Worm (Caenorhabditis elegans) whole organism, L2 larva: ENCODE data around the gene F29A7.6.

Source experiments
- R02D3.7 ChIP-seq: fragments of 150-350 bp; optimal IDR thresholded peaks from 2 replicates; lab custom pipeline; 2014; ENCODE audit warnings: missing biosample characterization, missing genetic modification characterization
- aly-2 ChIP-seq: fragments of 150-350 bp; optimal IDR thresholded peaks from 2 replicates; lab custom pipeline; 2014; ENCODE audit warnings: missing biosample characterization, missing genetic modification characterization
- ama-1 ChIP-seq: fragments of 150-350 bp; optimal IDR thresholded peaks from 2 replicates; lab custom pipeline; 2018; ENCODE audit warnings: inconsistent platforms
- ceh-16 ChIP-seq: fragments of 150-350 bp; optimal IDR thresholded peaks from 2 replicates; lab custom pipeline; 2014; ENCODE audit warnings: missing biosample characterization, missing genetic modification characterization
- elt-1 ChIP-seq: fragments of 150-350 bp; optimal IDR thresholded peaks from 2 replicates; lab custom pipeline; 2014; ENCODE audit warnings: missing biosample characterization, missing genetic modification characterization
- elt-3 ChIP-seq: sonication (generic microtip); optimal IDR thresholded peaks from 2 replicates; lab custom pipeline; 2017; ENCODE audit warnings: missing biosample characterization, missing genetic modification characterization
- fos-1 ChIP-seq: fragments of 150-350 bp; optimal IDR thresholded peaks from 2 replicates; lab custom pipeline; 2014; ENCODE audit warnings: missing biosample characterization, missing genetic modification characterization
- lin-13 ChIP-seq: fragments of 150-350 bp; optimal IDR thresholded peaks from 2 replicates; lab custom pipeline; 2014; ENCODE audit warnings: missing biosample characterization, missing genetic modification reagents, missing genetic modification characterization
- lsy-2 ChIP-seq, 2 experiments: fragments of 150-350 bp in 1 of 2; sonication (generic microtip) in 1 of 2; optimal IDR thresholded peaks; 2 replicates each; lab custom pipeline; 2014 to 2017; ENCODE audit warnings: missing biosample characterization in 2 of 2, missing genetic modification characterization in 2 of 2
- mdl-1 ChIP-seq, 2 experiments: fragments of 150-350 bp in 1 of 2; sonication (generic microtip) in 1 of 2; optimal IDR thresholded peaks; 2 replicates each; lab custom pipeline; 2017; ENCODE audit warnings: missing biosample characterization in 2 of 2, missing genetic modification characterization in 2 of 2
- snpc-4 ChIP-seq: fragments of 150-350 bp; optimal IDR thresholded peaks from 2 replicates; lab custom pipeline; 2014; ENCODE audit warnings: missing biosample characterization, missing genetic modification characterization
- unc-39 ChIP-seq: fragments of 150-350 bp; optimal IDR thresholded peaks from 2 replicates; lab custom pipeline; 2014; ENCODE audit warnings: missing biosample characterization, missing genetic modification characterization
- unc-62 ChIP-seq: fragments of 150-350 bp; optimal IDR thresholded peaks from 2 replicates; lab custom pipeline; 2014; ENCODE audit warnings: missing biosample characterization, missing genetic modification reagents, missing genetic modification characterization

- no peak for TF ChIP-seq unc-39 (tag; lab: Kevin White, UChicago)
- no peak for TF ChIP-seq lin-13 (GFP tag; lab: Kevin White, UChicago)
- TF ChIP-seq ama-1: no peak
- TF ChIP-seq ceh-16 (tag; lab: Kevin White, UChicago): no peak
- no peak for TF ChIP-seq mdl-1 (tag; optimal IDR thresholded peaks at IDR 0.05; lab: Kevin White, UChicago)
- TF ChIP-seq fos-1 (tag; lab: Kevin White, UChicago): no peak
- no peak for TF ChIP-seq snpc-4 (tag; lab: Kevin White, UChicago)
- TF ChIP-seq lsy-2 (tag; optimal IDR thresholded peaks at IDR 0.05; lab: Kevin White, UChicago): no peak
- no peak for TF ChIP-seq elt-3 (tag; lab: Kevin White, UChicago)
- no peak for TF ChIP-seq elt-1 (tag; lab: Kevin White, UChicago)
- no peak for TF ChIP-seq aly-2 (tag; lab: Kevin White, UChicago)
- no peak for TF ChIP-seq unc-62 (GFP tag; lab: Kevin White, UChicago)
- no peak for TF ChIP-seq R02D3.7 (tag; lab: Kevin White, UChicago)
Measured at ce11 chrII:2780804-2781203, 28.4 kb upstream of the F29A7.6 start.
